Worm (Caenorhabditis elegans) whole organism, mixed stage, embryonic: Measurements from ENCODE around the gene R09F10.5.

Experiments
- M03D4.4 ChIP-seq: sonication (generic microtip); optimal IDR thresholded peaks from 2 replicates; lab custom pipeline; 2017; ENCODE audit warnings: mild to moderate bottlenecking, missing genetic modification characterization, missing compliant biosample characterization
- bed-3 ChIP-seq: fragments of 200-800 bp; sonication (Bioruptor generic); optimal IDR thresholded peaks from 3 replicates; lab custom pipeline; 2018; ENCODE audit warnings: mild to moderate bottlenecking, missing genetic modification characterization, moderate library complexity, missing compliant biosample characterization
- ceh-39 ChIP-seq: fragments of 150-350 bp; optimal IDR thresholded peaks from 2 replicates; lab custom pipeline; 2014; ENCODE audit warnings: missing biosample characterization, missing genetic modification characterization
- ceh-43 ChIP-seq: fragments of 200-800 bp; sonication (Bioruptor generic); optimal IDR thresholded peaks from 2 replicates; lab custom pipeline; 2018; ENCODE audit warnings: mild to moderate bottlenecking, missing genetic modification characterization, moderate library complexity, missing compliant biosample characterization
- ceh-83 ChIP-seq: fragments of 200-800 bp; sonication (Bioruptor generic); optimal IDR thresholded peaks from 2 replicates; lab custom pipeline; 2018; ENCODE audit warnings: mild to moderate bottlenecking, missing genetic modification characterization, missing compliant biosample characterization
- ces-1 ChIP-seq: fragments of 150-350 bp; optimal IDR thresholded peaks from 2 replicates; lab custom pipeline; 2014; ENCODE audit warnings: missing biosample characterization, missing genetic modification reagents, missing genetic modification characterization
- cnd-1 ChIP-seq: fragments of 200-800 bp; sonication (Bioruptor generic); optimal IDR thresholded peaks from 2 replicates; lab custom pipeline; 2018; ENCODE audit warnings: mild to moderate bottlenecking, missing genetic modification characterization, missing compliant biosample characterization
- drap-1 ChIP-seq: fragments of 200-800 bp; sonication (Bioruptor generic); optimal IDR thresholded peaks from 3 replicates; lab custom pipeline; 2018; ENCODE audit warnings: mild to moderate bottlenecking, missing genetic modification characterization, missing compliant biosample characterization
- elt-1 ChIP-seq: sonication (generic microtip); optimal IDR thresholded peaks from 2 replicates; lab custom pipeline; 2017; ENCODE audit warnings: missing genetic modification characterization, mild to moderate bottlenecking, missing compliant biosample characterization, antibody characterized with exemption, moderate library complexity, borderline replicate concordance; ENCODE audit not compliant: insufficient read depth
- elt-3 ChIP-seq: fragments of 150-350 bp; optimal IDR thresholded peaks from 2 replicates; lab custom pipeline; 2014; ENCODE audit warnings: missing biosample characterization, missing genetic modification characterization
- flh-1 ChIP-seq: fragments of 200-800 bp; sonication (Bioruptor generic); optimal IDR thresholded peaks from 2 replicates; lab custom pipeline; 2018; ENCODE audit warnings: mild to moderate bottlenecking, missing genetic modification characterization, moderate library complexity, missing compliant biosample characterization
- ham-2 ChIP-seq: fragments of 200-800 bp; sonication (Bioruptor generic); optimal IDR thresholded peaks from 2 replicates; lab custom pipeline; 2018; ENCODE audit warnings: mild to moderate bottlenecking, missing genetic modification characterization, missing compliant biosample characterization
- lin-13 ChIP-seq: fragments of 150-350 bp; optimal IDR thresholded peaks from 2 replicates; lab custom pipeline; 2014; ENCODE audit warnings: missing biosample characterization, missing genetic modification characterization
- lin-32 ChIP-seq: fragments of 200-800 bp; sonication (Bioruptor generic); optimal IDR thresholded peaks from 2 replicates; lab custom pipeline; 2018; ENCODE audit warnings: mild to moderate bottlenecking, missing genetic modification characterization, missing compliant biosample characterization
- lsy-2 ChIP-seq: fragments of 150-350 bp; optimal IDR thresholded peaks from 2 replicates; lab custom pipeline; 2014; ENCODE audit warnings: missing biosample characterization, missing genetic modification characterization
- mab-5 ChIP-seq: fragments of 150-350 bp; optimal IDR thresholded peaks from 2 replicates; lab custom pipeline; 2014; ENCODE audit warnings: missing biosample characterization, missing genetic modification characterization
- mls-2 ChIP-seq: sonication (generic microtip); optimal IDR thresholded peaks from 2 replicates; lab custom pipeline; 2016; ENCODE audit warnings: mild to moderate bottlenecking, missing genetic modification characterization, moderate library complexity, missing compliant biosample characterization
- nhr-12 ChIP-seq: fragments of 150-350 bp; optimal IDR thresholded peaks from 2 replicates; lab custom pipeline; 2014; ENCODE audit warnings: missing biosample characterization, missing genetic modification characterization
- nhr-2 ChIP-seq: fragments of 150-350 bp; optimal IDR thresholded peaks from 2 replicates; lab custom pipeline; 2014; ENCODE audit warnings: missing biosample characterization, missing genetic modification characterization
- nhr-237 ChIP-seq: fragments of 150-350 bp; optimal IDR thresholded peaks from 2 replicates; lab custom pipeline; 2014; ENCODE audit warnings: missing biosample characterization, missing genetic modification characterization
- nhr-28 ChIP-seq: fragments of 150-350 bp; optimal IDR thresholded peaks from 2 replicates; lab custom pipeline; 2014; ENCODE audit warnings: missing biosample characterization, missing genetic modification characterization
- nhr-76 ChIP-seq: sonication (generic microtip); optimal IDR thresholded peaks from 2 replicates; lab custom pipeline; 2017; ENCODE audit warnings: missing biosample characterization, missing genetic modification characterization
- pha-4 ChIP-seq: fragments of 150-350 bp; optimal IDR thresholded peaks from 2 replicates; lab custom pipeline; 2018; ENCODE audit warnings: missing biosample characterization, missing genetic modification reagents, missing genetic modification characterization
- snpc-4 ChIP-seq: fragments of 150-350 bp; optimal IDR thresholded peaks from 2 replicates; lab custom pipeline; 2014; ENCODE audit warnings: missing biosample characterization, missing genetic modification characterization
- sptf-1 ChIP-seq: sonication (generic microtip); optimal IDR thresholded peaks from 2 replicates; lab custom pipeline; 2017; ENCODE audit warnings: mild to moderate bottlenecking, missing genetic modification characterization, moderate library complexity, missing compliant biosample characterization
- tbx-8 ChIP-seq: fragments of 200-800 bp; sonication (Bioruptor generic); optimal IDR thresholded peaks from 2 replicates; lab custom pipeline; 2018; ENCODE audit warnings: mild to moderate bottlenecking, missing genetic modification characterization, moderate library complexity, missing compliant biosample characterization
- unc-120 ChIP-seq: sonication (generic microtip); optimal IDR thresholded peaks from 2 replicates; lab custom pipeline; 2017; ENCODE audit warnings: missing genetic modification characterization, missing compliant biosample characterization; ENCODE audit not compliant: poor library complexity, severe bottlenecking
- unc-39 ChIP-seq: fragments of 150-350 bp; optimal IDR thresholded peaks from 2 replicates; lab custom pipeline; 2014; ENCODE audit warnings: missing biosample characterization, missing genetic modification characterization
- unc-62 ChIP-seq: fragments of 150-350 bp; optimal IDR thresholded peaks from 2 replicates; lab custom pipeline; 2014; ENCODE audit warnings: missing biosample characterization, missing genetic modification reagents, missing genetic modification characterization
- zip-8 ChIP-seq: fragments of 150-350 bp; optimal IDR thresholded peaks from 2 replicates; lab custom pipeline; 2014; ENCODE audit warnings: missing biosample characterization, missing genetic modification characterization
- ztf-11 ChIP-seq: fragments of 150-350 bp; optimal IDR thresholded peaks from 2 replicates; lab custom pipeline; 2014; ENCODE audit warnings: missing biosample characterization, missing genetic modification characterization

The R09F10.5 gene

ce11 chrX:8341675-8342074 lies 34.2 kb upstream of the R09F10.5 start, which contains the start of gene F55E10.1:
F55E10.1 (plus strand) TSS chrX:8341975.
- TF ChIP-seq elt-1 (tag; lab: Kevin White, UChicago) (no peak), mls-2 (tag; lab: Kevin White, UChicago) (no peak), snpc-4 (tag; lab: Kevin White, UChicago) (no peak), lin-32 (no peak), sptf-1 (tag; lab: Kevin White, UChicago) (no peak), unc-62 (no peak), flh-1 (GFP tag; lab: Kevin White, UChicago) (no peak), ces-1 (GFP tag; lab: Kevin White, UChicago) (no peak), cnd-1 (tag; lab: Kevin White, UChicago) (no peak), lsy-2 (tag; lab: Kevin White, UChicago) (no peak), unc-39 (tag; lab: Kevin White, UChicago) (no peak), nhr-12 (no peak), lin-13 (no peak), elt-3 (tag; lab: Kevin White, UChicago) (no peak), ceh-83 (no peak), mab-5 (tag; lab: Kevin White, UChicago) (no peak), drap-1 (GFP tag; lab: Kevin White, UChicago) (no peak), ham-2 (no peak)
- TF ChIP-seq, all 35 proteins: peak for 0

DNA sequence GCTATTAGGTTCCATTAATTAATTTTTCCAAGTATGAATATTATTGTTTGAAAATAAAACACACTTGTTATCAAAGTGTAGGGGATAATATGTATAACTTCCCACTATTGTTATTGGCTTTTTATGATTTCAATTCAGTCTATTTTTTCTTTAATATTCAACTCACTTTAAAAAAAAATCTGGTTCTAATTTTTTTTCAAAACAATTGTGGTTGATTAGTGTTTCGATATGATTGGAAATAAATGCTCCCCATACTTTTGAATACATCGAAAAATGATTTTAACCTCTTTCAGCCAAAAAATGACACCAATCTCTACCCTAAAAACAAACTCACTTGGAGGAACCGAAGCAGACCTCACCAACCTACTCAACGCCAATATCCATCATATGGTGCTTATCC lies 32.9 kb upstream of the R09F10.5 start, which contains the start of gene F55E10.2:
TSS of gene F55E10.2 (plus strand) at position 301 of the 400 bp plus-strand sequence.
- TF ChIP-seq ces-1 (GFP tag; lab: Kevin White, UChicago) = no peak

DNA sequence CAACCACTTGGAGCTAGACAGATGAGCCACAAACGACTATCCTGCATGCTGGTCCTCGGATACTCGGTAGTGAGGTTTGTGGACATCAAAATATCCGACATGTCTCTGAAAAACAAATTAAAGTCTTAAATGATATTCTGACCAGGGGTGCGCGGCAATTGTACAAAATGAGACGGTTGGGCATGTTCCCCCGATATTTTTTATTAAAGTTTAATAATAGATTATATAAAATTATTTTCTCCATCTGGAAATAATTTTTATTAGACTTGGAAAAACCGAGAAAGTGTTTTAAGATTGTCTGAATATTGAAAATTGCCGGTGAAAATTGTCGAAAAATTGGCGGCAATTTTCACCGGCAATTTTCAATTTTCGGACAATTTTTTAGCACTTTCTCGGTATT lies 20.3 kb upstream of the R09F10.5 start, which contains the start of gene F55E10.4:
TSS of gene F55E10.4 (minus strand) at position 101 of the 400 bp plus-strand sequence.
- TF ChIP-seq mls-2 (tag; lab: Kevin White, UChicago) (no peak), unc-62 (no peak), tbx-8 (GFP tag; lab: Kevin White, UChicago) (no peak), snpc-4 (tag; lab: Kevin White, UChicago) (no peak), drap-1 (GFP tag; lab: Kevin White, UChicago) (no peak), elt-3 (tag; lab: Kevin White, UChicago) (no peak), unc-120 (no peak), pha-4 (tag; lab: Kevin White, UChicago) (no peak), ztf-11 (no peak)

DNA sequence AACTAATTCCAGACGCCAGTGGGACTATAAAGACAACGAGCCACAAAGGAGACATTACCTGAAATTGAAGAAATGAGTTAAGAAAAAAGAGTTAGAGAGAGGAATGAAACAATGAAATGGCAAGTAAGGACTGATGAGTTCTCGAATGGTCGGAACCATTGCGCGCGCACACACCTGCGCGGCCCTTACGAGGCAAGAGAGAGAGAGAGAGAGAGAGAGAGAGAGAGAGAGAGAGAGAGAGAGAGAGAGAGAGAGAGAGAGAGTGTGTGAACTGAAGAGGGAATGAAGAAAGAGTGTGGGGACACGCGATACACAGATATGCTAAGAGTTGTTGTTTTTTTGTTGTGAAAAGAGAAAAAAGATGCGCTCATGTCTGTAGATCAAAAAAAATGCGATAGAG lies 18.9 kb upstream of the R09F10.5 start, which contains the start of gene R09F10.8:
TSS of gene R09F10.8 (minus strand) at position 58 of the 400 bp plus-strand sequence.
- TF ChIP-seq nhr-2 (tag; lab: Kevin White, UChicago) = no peak
- no peak for TF ChIP-seq nhr-28
- no peak for TF ChIP-seq M03D4.4 (tag; lab: Kevin White, UChicago)
- no peak for TF ChIP-seq ces-1 (GFP tag; lab: Kevin White, UChicago)
- no peak for TF ChIP-seq bed-3 (GFP tag; lab: Kevin White, UChicago)
- TF ChIP-seq mab-5 (tag; lab: Kevin White, UChicago) = no peak
- TF ChIP-seq nhr-76 (tag; lab: Kevin White, UChicago) = no peak
- no peak for TF ChIP-seq ceh-43 (GFP tag; lab: Kevin White, UChicago)
- TF ChIP-seq lin-32 = no peak
- TF ChIP-seq zip-8 (tag; lab: Kevin White, UChicago) = no peak
- TF ChIP-seq, all 35 proteins: peak for 0

DNA sequence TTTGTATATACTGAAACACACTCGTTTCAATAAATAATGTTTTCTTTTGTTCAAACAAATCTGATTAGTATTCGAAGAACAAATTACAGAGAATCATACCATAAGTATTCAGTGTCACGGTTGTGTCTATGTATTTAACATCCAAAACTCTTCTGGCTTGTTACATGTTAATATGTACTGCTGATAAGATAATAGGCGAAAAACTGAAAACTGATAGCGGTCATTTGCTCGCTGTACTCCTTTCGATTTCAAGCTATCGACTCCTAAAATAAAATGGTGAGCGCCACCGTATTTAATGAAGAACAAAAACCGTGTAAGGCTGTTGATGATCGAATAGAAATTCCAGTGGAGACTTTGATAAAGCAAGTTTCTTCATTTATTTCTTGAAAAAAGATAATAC lies 15.9 kb upstream of the R09F10.5 start, which contains the start of gene R09F10.1:
TSS of gene R09F10.1 (plus strand) at position 222 of the 400 bp plus-strand sequence.
- no peak for TF ChIP-seq snpc-4 (tag; lab: Kevin White, UChicago)
- TF ChIP-seq drap-1 (GFP tag; lab: Kevin White, UChicago) = no peak
- no peak for TF ChIP-seq ztf-11
- TF ChIP-seq elt-3 (tag; lab: Kevin White, UChicago) = no peak
- no peak for TF ChIP-seq nhr-2 (tag; lab: Kevin White, UChicago)
- no peak for TF ChIP-seq ceh-43 (GFP tag; lab: Kevin White, UChicago)
- no peak for TF ChIP-seq ceh-39 (tag; lab: Kevin White, UChicago)
- TF ChIP-seq zip-8 (tag; lab: Kevin White, UChicago) = no peak
- no peak for TF ChIP-seq cnd-1 (tag; lab: Kevin White, UChicago)
- no peak for TF ChIP-seq M03D4.4 (tag; lab: Kevin White, UChicago)
- TF ChIP-seq elt-1 (tag; lab: Kevin White, UChicago) = no peak
- no peak for TF ChIP-seq nhr-28
- no peak for TF ChIP-seq nhr-237 (tag; lab: Kevin White, UChicago)
